Fruit fly (Drosophila melanogaster): ENCODE data around the gene Bhmt.

DNA sequence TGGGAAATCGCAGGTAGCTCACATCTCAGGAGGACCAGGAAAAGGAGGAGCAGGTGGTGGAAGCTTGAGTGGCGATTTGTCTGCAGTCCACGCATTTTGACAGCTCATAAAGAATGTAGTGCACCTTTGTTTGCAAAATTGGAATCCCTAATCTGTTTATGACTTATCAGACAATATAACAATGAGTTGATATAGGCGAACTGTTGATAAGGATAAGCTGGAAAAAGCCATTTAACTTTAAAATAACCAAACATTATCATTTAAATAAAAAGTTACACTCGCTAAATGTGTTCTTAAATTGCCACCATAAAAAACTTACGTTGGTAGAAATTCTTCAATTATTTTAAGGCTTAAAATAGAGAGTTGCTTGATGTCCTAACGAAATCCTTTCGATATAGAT is 33.0 kb upstream of the Bhmt start, which contains the start of gene CG15170:
- TF ChIP-seq dl (GFP tag; optimal IDR thresholded peaks at IDR 0.05; ENCODE audit: insufficient read depth in 1 of 2, partially characterized antibody in 2 of 2), result no peak
- no peak for TF ChIP-seq GATAd (GFP tag; optimal IDR thresholded peaks at IDR 0.05)
- TF ChIP-seq fru (GFP tag; optimal IDR thresholded peaks at IDR 0.05), result no peak
- TF ChIP-seq CrebA (GFP tag; optimal IDR thresholded peaks at IDR 0.05; ENCODE audit: borderline replicate concordance), result no peak
- no peak for TF ChIP-seq psq (GFP tag; optimal IDR thresholded peaks at IDR 0.05)
- no peak for TF ChIP-seq rgr (GFP tag; optimal IDR thresholded peaks at IDR 0.05)
- TF ChIP-seq dmrt93B (GFP tag; optimal IDR thresholded peaks at IDR 0.05), result no peak
- TF ChIP-seq Rel (GFP tag; optimal IDR thresholded peaks at IDR 0.05), result no peak
- no peak for TF ChIP-seq Rel (tag; optimal IDR thresholded peaks at IDR 0.05)
- no peak for TF ChIP-seq usp (GFP tag; optimal IDR thresholded peaks at IDR 0.05)
- no peak for TF ChIP-seq Abd-B (GFP tag; optimal IDR thresholded peaks at IDR 0.05)
- no peak for TF ChIP-seq dsf (GFP tag; optimal IDR thresholded peaks at IDR 0.05; ENCODE audit: borderline replicate concordance)
- no peak for TF ChIP-seq Mio (GFP tag; optimal IDR thresholded peaks at IDR 0.05)

All from whole organism, wandering third instar larva.